Fruit fly (Drosophila melanogaster): Measurements from ENCODE around the gene Gr10a.

The Gr10a gene

dm6 chrX:11454189-11454882 lies 37.1 kb upstream of the Gr10a start, which contains the start of the genes Evi5 and HP5 (continued):
- TF ChIP-seq CG12299 (tag; optimal IDR thresholded peaks at IDR 0.05) (peak; percentile 24), CG15011 (GFP tag; optimal IDR thresholded peaks at IDR 0.05) (no peak), chn (GFP tag; optimal IDR thresholded peaks at IDR 0.05) (peak; percentile 29), slou (GFP tag; optimal IDR thresholded peaks at IDR 0.05) (peak; percentile 71), ftz-f1 (GFP tag; optimal IDR thresholded peaks at IDR 0.05) (no peak), Sox100B (GFP tag; optimal IDR thresholded peaks at IDR 0.05) (no peak), CG15696 (tag; optimal IDR thresholded peaks at IDR 0.05) (peak; percentile 42), BEAF-32 (GFP tag; optimal IDR thresholded peaks at IDR 0.05) (peak; percentile 72), pnt (GFP tag; optimal IDR thresholded peaks at IDR 0.05) (peak; percentile 31), Doc3 (GFP tag; IDR thresholded peaks at IDR 0.05; ENCODE audit: partially characterized antibody) (no peak), Ptx1 (GFP tag; IDR thresholded peaks at IDR 0.05) (peak; percentile 72), CG6175 (GFP tag; IDR thresholded peaks at IDR 0.05) (peak; percentile 54; the same call in 1 of the 3 replicates), CG4617 (GFP tag; optimal IDR thresholded peaks at IDR 0.05; ENCODE audit: borderline replicate concordance) (no peak), CG10366 (GFP tag; IDR thresholded peaks at IDR 0.05) (peak; percentile 62), CG9727 (GFP tag; optimal IDR thresholded peaks at IDR 0.05) (peak; percentile 49), lmd (GFP tag; IDR thresholded peaks at IDR 0.05) (peak; percentile 76), wor (GFP tag; IDR thresholded peaks at IDR 0.05) (no peak; the same call in 1 of the 2 replicates), CG11695 (GFP tag; IDR thresholded peaks at IDR 0.05) (0 out of 3 replicates have a peak, but pooled peaks have one; percentile 21), CG4404 (GFP tag; IDR thresholded peaks at IDR 0.05) (peak; percentile 64), CG16813 (GFP tag; IDR thresholded peaks at IDR 0.05; ENCODE audit: partially characterized antibody) (peak; percentile 56; the same call in 2 of the 3 replicates), jumu (GFP tag; optimal IDR thresholded peaks at IDR 0.05) (peak; percentile 49), bab2 (GFP tag; optimal IDR thresholded peaks at IDR 0.05) (peak; percentile 31), cas (GFP tag; IDR thresholded peaks at IDR 0.05) (peak; percentile 12; the same call in 1 of the 2 replicates), tio (GFP tag; optimal IDR thresholded peaks at IDR 0.05) (peak; percentile 33), CG8944 (GFP tag; optimal IDR thresholded peaks at IDR 0.05) (peak; percentile 41), ash1 (GFP tag; optimal IDR thresholded peaks at IDR 0.05) (no peak), ssp (GFP tag; IDR thresholded peaks at IDR 0.05) (peak; percentile 12; the same call in 1 of the 2 replicates), CG4282 (GFP tag; optimal IDR thresholded peaks at IDR 0.05) (peak; percentile 60), CG6272 (GFP tag; IDR thresholded peaks at IDR 0.05) (peak; percentile 64; the same call in 1 of the 2 replicates), shn (GFP tag; optimal IDR thresholded peaks at IDR 0.05) (peak; percentile 57), CG8290 (GFP tag; optimal IDR thresholded peaks at IDR 0.05) (peak; percentile 23), CG8290 (tag; optimal IDR thresholded peaks at IDR 0.05) (peak in 1 of 2 experiments; percentile 51), Drgx (GFP tag; IDR thresholded peaks at IDR 0.05) (no peak; the same call in 1 of the 2 replicates), Fer3 (tag; optimal IDR thresholded peaks at IDR 0.05) (peak; percentile 12), CHES-1-like (GFP tag; optimal IDR thresholded peaks at IDR 0.05) (peak; percentile 54), sqz (GFP tag; optimal IDR thresholded peaks at IDR 0.05) (peak; percentile 70), croc (GFP tag; conservative IDR thresholded peaks at IDR 0.05) (no peak), sima (GFP tag; optimal IDR thresholded peaks at IDR 0.05) (no peak), YL-1 (GFP tag; optimal IDR thresholded peaks at IDR 0.05) (no peak), CrebB (tag; optimal IDR thresholded peaks at IDR 0.05) (no peak), CG18619 (GFP tag; optimal IDR thresholded peaks at IDR 0.05) (peak; percentile 37), CG12219 (GFP tag; optimal IDR thresholded peaks at IDR 0.05) (peak; percentile 3), Myb (GFP tag; optimal IDR thresholded peaks at IDR 0.05) (peak; percentile 55), ap (GFP tag; IDR thresholded peaks at IDR 0.05) (peak; percentile 44; the same call in 1 of the 2 replicates), CG32772 (GFP tag; IDR thresholded peaks at IDR 0.05) (peak; percentile 72), Mrtf (GFP tag; IDR thresholded peaks at IDR 0.05) (peak; percentile 65; the same call in 1 of the 3 replicates), NFAT (GFP tag; IDR thresholded peaks at IDR 0.05) (peak; percentile 37; the same call in 1 of the 2 replicates), CG9609 (GFP tag; optimal IDR thresholded peaks at IDR 0.05) (peak; percentile 32), CG7963 (GFP tag; IDR thresholded peaks at IDR 0.05; ENCODE audit: partially characterized antibody) (peak; percentile 57; the same call in 1 of the 3 replicates), Rfx (GFP tag; IDR thresholded peaks at IDR 0.05) (peak; percentile 81)
